Worm (Caenorhabditis elegans): Measurements from ENCODE around the gene trh-1.
A peak's percentile ranks its signal among the peaks of the same experiment; 100 is the strongest.

trh-1 gene

DNA sequence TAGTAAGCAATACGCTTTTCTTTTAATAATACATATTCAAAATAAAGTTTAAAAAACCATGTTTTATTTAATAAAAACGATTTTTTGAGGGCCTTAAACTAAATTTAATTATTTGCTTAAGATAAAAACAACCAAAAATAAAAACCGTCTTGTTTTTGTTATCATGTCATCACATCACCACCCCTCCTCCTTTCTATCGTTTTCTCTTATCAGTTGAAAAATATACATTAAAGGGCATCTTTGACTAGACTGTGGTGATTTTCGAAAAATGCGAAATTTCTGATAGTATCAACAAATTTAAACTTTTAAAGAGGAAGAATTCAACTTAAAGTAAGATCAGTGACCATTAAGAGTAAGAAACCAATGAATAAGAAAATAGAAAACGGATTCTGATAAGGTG, 37.7 kb downstream of the trh-1 start:
- TF ChIP-seq lin-39 (tag; optimal IDR thresholded peaks at IDR 0.05) (no peak), ztf-7 (tag; optimal IDR thresholded peaks at IDR 0.05) (peak; percentile 73), daf-16 (GFP tag; optimal IDR thresholded peaks at IDR 0.05) (no peak), daf-16 (tag; optimal IDR thresholded peaks at IDR 0.05) (peak; percentile 82), ama-1 (optimal IDR thresholded peaks at IDR 0.05) (no peak), pqm-1 (tag; optimal IDR thresholded peaks at IDR 0.05) (peak; percentile 9), lin-29 (GFP tag; IDR thresholded peaks at IDR 0.05) (no peak), dve-1 (tag; optimal IDR thresholded peaks at IDR 0.05; ENCODE audit: insufficient read depth) (peak; percentile 55), nhr-77 (tag; optimal IDR thresholded peaks at IDR 0.05) (peak; percentile 60), nhr-28 (tag; optimal IDR thresholded peaks at IDR 0.05) (peak; percentile 56)

DNA sequence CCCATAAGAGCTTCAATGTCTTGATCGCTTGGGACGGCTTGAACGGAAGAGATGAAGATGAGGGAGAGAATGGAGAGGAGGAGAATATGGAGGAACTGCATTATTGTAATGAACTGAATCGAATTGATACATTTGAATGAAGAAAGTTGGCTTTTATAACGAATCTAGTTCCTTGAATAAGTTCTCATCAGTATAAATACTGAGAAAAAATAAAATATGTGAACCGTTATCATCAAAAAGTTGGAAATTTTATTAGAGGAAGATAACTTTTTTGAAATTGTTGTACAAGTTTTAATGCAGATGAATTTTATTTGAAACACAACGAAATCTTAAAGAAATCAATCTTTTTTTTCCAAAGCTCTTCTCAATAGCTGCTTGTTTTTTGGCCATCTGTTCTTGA, 38.6 kb downstream of the trh-1 start, which contains the start of gene T02D1.7:
TSS of gene T02D1.7 (minus strand) at position 101 of the 400 bp plus-strand sequence.
- TF ChIP-seq mxl-3 (GFP tag; optimal IDR thresholded peaks at IDR 0.05) (no peak), nhr-28 (tag; optimal IDR thresholded peaks at IDR 0.05) (no peak), daf-8 (GFP tag; IDR thresholded peaks at IDR 0.05) (no peak), cey-2 (tag; optimal IDR thresholded peaks at IDR 0.05; ENCODE audit: borderline replicate concordance, insufficient read depth) (no peak), skn-1 (tag; optimal IDR thresholded peaks at IDR 0.05) (no peak), ceh-32 (tag; optimal IDR thresholded peaks at IDR 0.05; ENCODE audit: poor library complexity) (no peak)

DNA sequence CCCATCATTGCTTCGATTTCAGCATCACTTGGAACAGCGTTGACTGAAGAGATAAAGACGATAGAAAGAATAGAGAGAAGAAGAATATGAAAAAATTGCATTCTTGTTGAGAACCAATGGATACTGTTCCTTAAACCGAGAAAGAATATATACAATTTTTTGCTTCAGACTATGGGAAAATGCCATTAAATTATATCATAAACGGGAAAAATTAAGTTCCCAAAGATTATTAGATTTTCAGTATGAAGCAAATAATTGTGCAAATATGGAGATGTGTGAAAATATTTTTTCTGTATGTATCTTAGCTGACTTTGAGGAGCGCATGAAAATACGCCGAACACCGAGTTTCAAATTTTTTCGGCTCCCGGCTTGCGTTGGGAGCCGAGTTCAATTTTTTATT, 39.1 kb downstream of the trh-1 start, which contains the start of gene T02D1.9:
TSS of gene T02D1.9 (minus strand) at position 101 of the 400 bp plus-strand sequence.
- peak; percentile 26 for TF ChIP-seq aha-1 (tag)
- no peak for TF ChIP-seq set-16 (GFP tag; IDR thresholded peaks at IDR 0.05)

DNA sequence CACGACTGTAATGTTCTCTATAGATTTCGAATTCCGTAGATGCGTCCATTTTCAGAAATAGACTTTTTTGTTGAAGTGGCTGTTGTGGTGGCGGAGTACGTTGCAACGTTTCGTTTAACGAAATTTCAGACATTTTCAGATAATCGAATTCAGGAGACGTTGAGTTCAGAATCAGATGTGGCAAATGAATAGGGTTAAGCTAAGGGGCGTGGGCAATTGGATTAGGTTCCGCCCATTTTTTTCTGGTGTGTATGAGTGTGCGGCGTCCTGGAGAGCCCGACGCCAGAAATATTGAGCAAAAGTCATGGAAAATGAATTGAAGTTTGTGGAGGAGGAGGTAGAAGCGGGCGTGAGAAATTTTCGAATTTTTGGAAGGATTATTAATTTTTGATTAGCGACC, 45.0 kb downstream of the trh-1 start:
- TF ChIP-seq unc-62 (GFP tag; optimal IDR thresholded peaks at IDR 0.05 in 1 of 2) (peak in 1 of 2 experiments; percentile 90), unc-62 (tag; optimal IDR thresholded peaks at IDR 0.05) (no peak), ZK337.2 (GFP tag; IDR thresholded peaks at IDR 0.05) (no peak)

DNA sequence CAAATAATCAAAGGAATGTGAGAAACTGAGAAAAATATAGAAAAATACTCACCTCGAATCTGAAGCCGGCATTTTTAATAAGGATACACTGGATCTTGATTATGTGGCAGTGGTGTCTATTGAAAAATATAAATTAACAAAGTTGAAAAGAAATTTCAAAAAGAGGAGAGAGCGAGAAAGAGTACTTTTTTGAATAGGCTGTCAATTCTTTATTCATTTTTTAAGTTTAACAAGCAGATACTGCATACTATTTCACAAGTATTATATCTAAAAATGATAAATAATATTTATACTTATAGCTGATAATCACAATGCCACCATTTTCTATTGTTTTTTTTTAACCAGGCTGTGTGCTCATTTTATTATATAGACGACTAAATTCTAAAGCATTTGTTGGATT, 49.3 kb downstream of the trh-1 start, which contains the start of gene npr-26:
TSS of gene npr-26 (minus strand) at position 101 of the 400 bp plus-strand sequence.
- TF ChIP-seq gei-8 (GFP tag; optimal IDR thresholded peaks at IDR 0.05) (no peak), vab-7 (GFP tag; IDR thresholded peaks at IDR 0.05) (no peak)
